Fruit fly (Drosophila melanogaster) whole organism, pupa: ENCODE results near the gene CG33253.

Experiments used
- CG10348 ChIP-seq: fragments of 200-800 bp; sonication (Bioruptor generic); IDR thresholded peaks from 2 replicates; pipeline ENCODE4 v1.3.6; 2022; ENCODE audit warnings: missing biosample characterization, missing genetic modification characterization
- CG12605 ChIP-seq: fragments of 200-800 bp; sonication (Bioruptor generic); IDR thresholded peaks from 2 replicates; pipeline ENCODE4 v1.3.6; 2022; ENCODE audit warnings: missing biosample characterization, missing genetic modification characterization
- CG13204 ChIP-seq: fragments of 200-800 bp; sonication (Bioruptor generic); optimal IDR thresholded peaks from 2 replicates; lab custom pipeline; 2018; ENCODE audit warnings: missing biosample characterization, mild to moderate bottlenecking, missing genetic modification characterization, moderate library complexity
- CG14655 ChIP-seq: fragments of 200-800 bp; sonication (Bioruptor generic); optimal IDR thresholded peaks from 3 replicates; lab custom pipeline; 2017; ENCODE audit warnings: mild to moderate bottlenecking, missing biosample characterization, missing genetic modification reagents, missing genetic modification characterization
- CG15710 ChIP-seq: fragments of 200-800 bp; sonication (Bioruptor generic); optimal IDR thresholded peaks from 2 replicates; lab custom pipeline; 2018; ENCODE audit warnings: missing biosample characterization, mild to moderate bottlenecking, missing genetic modification characterization, moderate library complexity
- CG17806 ChIP-seq: fragments of 200-800 bp; sonication (Bioruptor generic); optimal IDR thresholded peaks from 2 replicates; lab custom pipeline; 2018; ENCODE audit warnings: missing biosample characterization, mild to moderate bottlenecking, missing genetic modification characterization, moderate library complexity
- CG32121 ChIP-seq: fragments of 200-800 bp; sonication (Bioruptor generic); IDR thresholded peaks from 2 replicates; pipeline ENCODE4 v1.3.6; 2022; ENCODE audit warnings: missing biosample characterization, missing genetic modification characterization
- CG34367 ChIP-seq: fragments of 200-800 bp; sonication (Bioruptor generic); optimal IDR thresholded peaks from 2 replicates; lab custom pipeline; 2018; ENCODE audit warnings: missing biosample characterization, mild to moderate bottlenecking, missing genetic modification characterization
- CG4496 ChIP-seq: fragments of 200-800 bp; sonication (Bioruptor generic); IDR thresholded peaks from 3 replicates; pipeline ENCODE4 v1.3.6; 2022; ENCODE audit warnings: missing biosample characterization, missing genetic modification characterization
- CG8159 ChIP-seq: fragments of 200-800 bp; sonication (Bioruptor generic); optimal IDR thresholded peaks from 3 replicates; lab custom pipeline; 2018; ENCODE audit warnings: missing biosample characterization, mild to moderate bottlenecking, missing genetic modification characterization, moderate library complexity
- CG8301 ChIP-seq: fragments of 200-800 bp; sonication (Bioruptor generic); optimal IDR thresholded peaks from 2 replicates; lab custom pipeline; 2018; ENCODE audit warnings: missing biosample characterization, mild to moderate bottlenecking, missing genetic modification characterization
- CG9948 ChIP-seq: fragments of 200-800 bp; sonication (Bioruptor generic); optimal IDR thresholded peaks from 2 replicates; lab custom pipeline; 2018; ENCODE audit warnings: missing biosample characterization, mild to moderate bottlenecking, missing genetic modification characterization, moderate library complexity
- D1 ChIP-seq: fragments of 200-800 bp; sonication (Bioruptor generic); optimal IDR thresholded peaks from 2 replicates; lab custom pipeline; 2018; ENCODE audit warnings: missing biosample characterization, mild to moderate bottlenecking, missing genetic modification characterization, moderate library complexity
- EcR ChIP-seq: fragments of 200-800 bp; sonication (Bioruptor generic); optimal IDR thresholded peaks from 3 replicates; lab custom pipeline; 2019; ENCODE audit warnings: missing biosample characterization, missing genetic modification characterization, mild to moderate bottlenecking, moderate library complexity, missing genetic modification reagents
- Ets98B ChIP-seq: fragments of 200-800 bp; sonication (Bioruptor generic); IDR thresholded peaks from 2 replicates; pipeline ENCODE4 v1.3.6; 2022; ENCODE audit warnings: missing biosample characterization, missing genetic modification characterization
- Pif1A ChIP-seq: fragments of 200-800 bp; sonication (Bioruptor generic); optimal IDR thresholded peaks from 3 replicates; lab custom pipeline; 2016; ENCODE audit warnings: missing biosample characterization, missing genetic modification characterization
- Pif1B ChIP-seq: fragments of 200-800 bp; sonication (Bioruptor generic); optimal IDR thresholded peaks from 3 replicates; lab custom pipeline; 2016; ENCODE audit warnings: missing biosample characterization, missing genetic modification characterization
- Snoo ChIP-seq: fragments of 200-800 bp; sonication (Bioruptor generic); optimal IDR thresholded peaks from 3 replicates; lab custom pipeline; 2017; ENCODE audit warnings: missing biosample characterization, mild to moderate bottlenecking, missing genetic modification characterization, inconsistent platforms
- fd96Ca ChIP-seq: fragments of 200-800 bp; sonication (Bioruptor generic); IDR thresholded peaks from 3 replicates; pipeline ENCODE4 v1.3.6; 2022; ENCODE audit warnings: missing biosample characterization, missing genetic modification characterization
- gl ChIP-seq: fragments of 200-800 bp; sonication (Bioruptor generic); optimal IDR thresholded peaks from 2 replicates; lab custom pipeline; 2018; ENCODE audit warnings: missing biosample characterization, mild to moderate bottlenecking, missing genetic modification characterization
- rn ChIP-seq: fragments of 200-800 bp; sonication (Bioruptor generic); IDR thresholded peaks from 2 replicates; pipeline ENCODE4 v1.3.6; 2022; ENCODE audit warnings: missing biosample characterization, missing genetic modification characterization

The CG33253 gene

dm6 chrX:19170791-19171190, 12.4 kb upstream of the CG33253 start, which contains the start of gene Inx5:
Inx5 (minus strand) TSS chrX:19170883.
- TF ChIP-seq CG4496 (GFP tag; lab: Robert Waterston, UW) (no peak), CG9948 (tag; lab: Kevin White, UChicago) (no peak), Pif1B (GFP tag; lab: Kevin White, UChicago) (no peak), CG10348 (GFP tag; lab: Robert Waterston, UW) (no peak), CG32121 (GFP tag; lab: Robert Waterston, UW) (no peak), CG15710 (no peak), CG17806 (tag; lab: Kevin White, UChicago) (no peak), CG14655 (no peak), CG8301 (no peak), EcR (no peak), CG13204 (GFP tag; lab: Kevin White, UChicago) (no peak), fd96Ca (no peak), CG8159 (tag; lab: Kevin White, UChicago) (no peak), D1 (tag; lab: Kevin White, UChicago) (no peak), Pif1A (GFP tag; lab: Kevin White, UChicago) (no peak), Ets98B (no peak), Snoo (tag; lab: Kevin White, UChicago) (no peak), gl (no peak)
- TF ChIP-seq, all 21 proteins: peak for 0

DNA sequence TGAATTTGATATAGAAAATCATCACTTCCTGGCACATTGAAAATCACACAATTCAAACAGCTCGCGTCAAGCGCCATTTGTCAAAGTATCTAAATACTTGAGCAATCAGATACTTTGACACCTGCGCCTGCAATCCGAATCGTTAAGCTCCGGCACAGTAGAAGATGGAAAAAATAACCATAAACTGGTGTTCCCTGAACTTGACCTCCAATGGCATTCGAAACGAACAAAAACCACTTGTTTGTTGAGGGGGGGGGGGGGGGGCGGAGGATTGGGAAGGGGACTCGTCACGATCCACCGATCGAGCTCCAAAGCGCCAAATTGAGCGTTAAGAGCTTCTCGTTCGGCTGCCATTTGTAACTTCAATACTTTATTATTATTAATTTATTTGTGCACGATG, 11.3 kb upstream of the CG33253 start:
- TF ChIP-seq Ets98B, result no peak
- no peak for TF ChIP-seq CG17806 (tag; lab: Kevin White, UChicago)
- no peak for TF ChIP-seq CG14655
- TF ChIP-seq fd96Ca, result no peak
- peak; percentile 5 for TF ChIP-seq EcR

- TF ChIP-seq CG13204 (GFP tag; lab: Kevin White, UChicago) (no peak), CG9948 (tag; lab: Kevin White, UChicago) (peak; percentile 58), CG4496 (GFP tag; lab: Robert Waterston, UW) (peak; percentile 66), EcR (no peak), CG8159 (tag; lab: Kevin White, UChicago) (peak; percentile 67), rn (peak; percentile 36; the same call in 1 of the 2 replicates), gl (peak; percentile 36), Snoo (tag; lab: Kevin White, UChicago) (no peak), CG10348 (GFP tag; lab: Robert Waterston, UW) (no peak), CG32121 (GFP tag; lab: Robert Waterston, UW) (peak; percentile 23; the same call in 1 of the 2 replicates), CG17806 (tag; lab: Kevin White, UChicago) (peak; percentile 71), CG14655 (peak; percentile 70), CG15710 (peak; percentile 50), D1 (tag; lab: Kevin White, UChicago) (no peak), fd96Ca (peak; percentile 77), Pif1A (GFP tag; lab: Kevin White, UChicago) (peak; percentile 51), Ets98B (peak; percentile 41), CG12605 (GFP tag; lab: Robert Waterston, UW) (peak; percentile 33; the same call in 1 of the 2 replicates), CG8301 (peak; percentile 38), Pif1B (GFP tag; lab: Kevin White, UChicago) (peak; percentile 37), CG34367 (peak; percentile 61)
Observed at dm6 chrX:19172955-19173354, 10.3 kb upstream of the CG33253 start.

dm6 chrX:19174092-19174491, 9.1 kb upstream of the CG33253 start:
- no peak for TF ChIP-seq CG10348 (GFP tag; lab: Robert Waterston, UW)

- no peak for TF ChIP-seq CG9948 (tag; lab: Kevin White, UChicago)
- TF ChIP-seq CG8159 (tag; lab: Kevin White, UChicago), result no peak
- peak; percentile 95 for TF ChIP-seq EcR
- no peak for TF ChIP-seq Pif1B (GFP tag; lab: Kevin White, UChicago)
- no peak for TF ChIP-seq Ets98B
- peak; percentile 34; the same call in 1 of the 3 replicates for TF ChIP-seq CG4496 (GFP tag; lab: Robert Waterston, UW)
- TF ChIP-seq CG15710, result no peak
- TF ChIP-seq Pif1A (GFP tag; lab: Kevin White, UChicago), result no peak
Observed at dm6 chrX:19174850-19175571, 8.2 kb upstream of the CG33253 start, which contains the start of gene CG33939. CG33939 (minus strand) TSS chrX:19174900.

DNA sequence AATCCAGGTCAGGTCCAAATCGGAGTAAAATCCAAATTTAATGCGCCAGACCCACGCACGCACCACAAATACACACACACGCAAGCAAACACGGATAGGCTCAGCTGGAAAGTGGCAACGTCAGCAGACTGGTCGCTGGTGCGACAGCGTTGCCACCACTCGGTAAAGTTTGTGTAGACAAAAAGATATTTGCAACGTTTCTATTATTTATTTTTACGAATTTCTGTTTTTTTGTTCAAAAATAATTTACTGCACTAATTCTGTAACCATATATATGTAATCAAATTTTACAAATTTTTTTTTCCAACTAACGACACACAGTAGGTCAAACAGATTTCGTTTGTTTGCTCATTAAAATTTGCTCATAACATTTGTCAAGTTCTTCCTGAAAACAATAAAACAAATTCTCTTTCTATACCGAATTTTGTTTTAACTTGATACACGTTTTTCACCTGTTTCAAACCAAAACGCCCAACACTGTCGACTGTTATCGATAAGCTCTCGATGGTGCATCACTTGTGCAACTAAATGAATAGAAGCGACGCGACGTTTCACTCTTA, 3.4 kb upstream of the CG33253 start, which contains the start of the genes CG7556 and CG7453:
Gene CG7556 (minus strand): TSS at position 135 of the 560 bp plus-strand sequence.
Gene CG7453 (plus strand): TSS at position 478 of the 560 bp plus-strand sequence.
- TF ChIP-seq CG4496 (GFP tag; lab: Robert Waterston, UW) (peak; percentile 40; the same call in 1 of the 3 replicates), CG10348 (GFP tag; lab: Robert Waterston, UW) (no peak), CG14655 (peak; percentile 69), fd96Ca (0 out of 3 replicates have a peak, but pooled peaks have one; percentile 45), CG17806 (tag; lab: Kevin White, UChicago) (peak; percentile 59), gl (no peak), Pif1B (GFP tag; lab: Kevin White, UChicago) (no peak), D1 (tag; lab: Kevin White, UChicago) (no peak), EcR (no peak), CG8301 (peak; percentile 48), CG8159 (tag; lab: Kevin White, UChicago) (peak; percentile 74), Ets98B (0 out of 2 replicates have a peak, but pooled peaks have one; percentile 28), CG12605 (GFP tag; lab: Robert Waterston, UW) (no peak), CG34367 (peak; percentile 64), CG13204 (GFP tag; lab: Kevin White, UChicago) (no peak), CG9948 (tag; lab: Kevin White, UChicago) (peak; percentile 59), rn (no peak), CG32121 (GFP tag; lab: Robert Waterston, UW) (peak; percentile 37; the same call in 1 of the 2 replicates), Pif1A (GFP tag; lab: Kevin White, UChicago) (no peak), Snoo (tag; lab: Kevin White, UChicago) (peak; percentile 51), CG15710 (peak; percentile 67)
